Fruit fly (Drosophila melanogaster) whole organism, embryonic: ENCODE results near the gene mxt.

Experiments
- CG10209 ChIP-seq: fragments of 200-800 bp; sonication (Bioruptor generic); optimal IDR thresholded peaks from 3 replicates; lab custom pipeline; 2017; ENCODE audit warnings: missing biosample characterization, mild to moderate bottlenecking, missing genetic modification characterization, missing genetic modification reagents
- CG10543 ChIP-seq: fragments of 200-800 bp; sonication (Bioruptor generic); optimal IDR thresholded peaks from 3 replicates; lab custom pipeline; 2017; ENCODE audit warnings: missing biosample characterization, mild to moderate bottlenecking, missing genetic modification characterization, moderate library complexity
- CG13123 ChIP-seq: fragments of 200-800 bp; sonication (Bioruptor generic); optimal IDR thresholded peaks from 2 replicates; lab custom pipeline; 2016; ENCODE audit warnings: missing biosample characterization, missing genetic modification characterization
- CG14710 ChIP-seq: fragments of 200-800 bp; sonication (Bioruptor generic); optimal IDR thresholded peaks from 3 replicates; lab custom pipeline; 2019; ENCODE audit warnings: missing biosample characterization, mild to moderate bottlenecking, missing genetic modification characterization, moderate library complexity
- CG14965 ChIP-seq: fragments of 200-800 bp; sonication (Bioruptor generic); optimal IDR thresholded peaks from 2 replicates; lab custom pipeline; 2016; ENCODE audit warnings: missing biosample characterization, missing genetic modification characterization, borderline replicate concordance
- CG15601 ChIP-seq: fragments of 200-800 bp; sonication (Bioruptor generic); optimal IDR thresholded peaks from 3 replicates; lab custom pipeline; 2019; ENCODE audit warnings: missing biosample characterization, mild to moderate bottlenecking, missing genetic modification characterization, moderate library complexity
- CG17568 ChIP-seq: fragments of 200-800 bp; sonication (Bioruptor generic); optimal IDR thresholded peaks from 2 replicates; lab custom pipeline; 2018; ENCODE audit warnings: missing biosample characterization, mild to moderate bottlenecking, missing genetic modification characterization, moderate library complexity
- CG17612 ChIP-seq: fragments of 200-800 bp; sonication (Bioruptor generic); IDR thresholded peaks from 2 replicates; pipeline ENCODE4 v1.3.6; 2022; ENCODE audit warnings: missing biosample characterization, missing genetic modification characterization
- CG30020 ChIP-seq: fragments of 200-800 bp; optimal IDR thresholded peaks from 2 replicates; lab custom pipeline; 2019; ENCODE audit warnings: missing biosample characterization, mild to moderate bottlenecking, missing genetic modification characterization, moderate library complexity
- CG3847 ChIP-seq: fragments of 200-800 bp; sonication (Bioruptor generic); IDR thresholded peaks from 2 replicates; pipeline ENCODE4 v1.3.6; 2022; ENCODE audit warnings: missing biosample characterization, missing genetic modification characterization
- CG4707 ChIP-seq: fragments of 200-800 bp; sonication (Bioruptor generic); optimal IDR thresholded peaks from 2 replicates; lab custom pipeline; 2018; ENCODE audit warnings: missing biosample characterization, mild to moderate bottlenecking, missing genetic modification characterization, moderate library complexity
- CG6689 ChIP-seq: fragments of 200-800 bp; sonication (Bioruptor generic); IDR thresholded peaks from 2 replicates; pipeline ENCODE4 v1.3.6; 2022; ENCODE audit warnings: missing biosample characterization, missing genetic modification characterization
- CG6854 ChIP-seq: fragments of 200-800 bp; sonication (Bioruptor generic); optimal IDR thresholded peaks from 3 replicates; lab custom pipeline; 2017; ENCODE audit warnings: missing biosample characterization, mild to moderate bottlenecking, missing genetic modification characterization
- CG7556 ChIP-seq: fragments of 200-800 bp; sonication (Bioruptor generic); optimal IDR thresholded peaks from 2 replicates; lab custom pipeline; 2017; ENCODE audit warnings: missing biosample characterization, mild to moderate bottlenecking, missing genetic modification characterization
- CG7928 ChIP-seq: fragments of 200-800 bp; sonication (Bioruptor generic); optimal IDR thresholded peaks from 2 replicates; lab custom pipeline; 2017; ENCODE audit warnings: missing biosample characterization, mild to moderate bottlenecking, missing genetic modification characterization
- CG8388 ChIP-seq: fragments of 200-800 bp; sonication (Bioruptor generic); optimal IDR thresholded peaks from 2 replicates; lab custom pipeline; 2019; ENCODE audit warnings: missing biosample characterization, mild to moderate bottlenecking, missing genetic modification characterization, moderate library complexity
- CG8944 ChIP-seq: fragments of 200-800 bp; sonication (Bioruptor generic); optimal IDR thresholded peaks from 3 replicates; lab custom pipeline; 2016; ENCODE audit warnings: missing biosample characterization, missing genetic modification characterization
- CG9437 ChIP-seq: fragments of 200-800 bp; sonication (Bioruptor generic); optimal IDR thresholded peaks from 2 replicates; lab custom pipeline; 2018; ENCODE audit warnings: missing biosample characterization, mild to moderate bottlenecking, missing genetic modification characterization
- Dp ChIP-seq: fragments of 200-800 bp; sonication (Bioruptor generic); optimal IDR thresholded peaks from 2 replicates; lab custom pipeline; 2018; ENCODE audit warnings: missing biosample characterization, mild to moderate bottlenecking, missing genetic modification characterization, moderate library complexity
- Elba2 ChIP-seq: fragments of 200-800 bp; sonication (Bioruptor generic); optimal IDR thresholded peaks from 3 replicates; lab custom pipeline; 2016; ENCODE audit warnings: missing biosample characterization, missing genetic modification characterization
- GATAe ChIP-seq: fragments of 200-800 bp; sonication (Bioruptor generic); conservative IDR thresholded peaks from 2 replicates; pipeline ENCODE4 v1.3.6; 2022; ENCODE audit warnings: missing biosample characterization, missing genetic modification characterization
- Gsc ChIP-seq: fragments of 200-800 bp; sonication (Bioruptor generic); IDR thresholded peaks from 2 replicates; pipeline ENCODE4 v1.3.6; 2022; ENCODE audit warnings: missing biosample characterization, missing genetic modification characterization
- Hsf ChIP-seq: fragments of 200-800 bp; sonication (Bioruptor generic); optimal IDR thresholded peaks from 3 replicates; lab custom pipeline; 2016; ENCODE audit warnings: missing biosample characterization, missing genetic modification characterization
- Nf-YA ChIP-seq: fragments of 200-800 bp; sonication (Bioruptor generic); IDR thresholded peaks from 2 replicates; pipeline ENCODE4 v1.3.6; 2022; ENCODE audit warnings: missing biosample characterization, missing genetic modification characterization
- Optix ChIP-seq: fragments of 200-800 bp; sonication (Bioruptor generic); IDR thresholded peaks from 3 replicates; pipeline ENCODE4 v1.3.6; 2022; ENCODE audit warnings: missing biosample characterization, missing genetic modification characterization
- aop ChIP-seq: fragments of 200-800 bp; sonication (Bioruptor generic); IDR thresholded peaks from 2 replicates; pipeline ENCODE4 v1.3.6; 2022; ENCODE audit warnings: missing biosample characterization, missing genetic modification characterization
- ase ChIP-seq: fragments of 200-800 bp; sonication (Bioruptor generic); IDR thresholded peaks from 3 replicates; pipeline ENCODE4 v1.3.6; 2022; ENCODE audit warnings: missing biosample characterization, missing genetic modification characterization
- bab2 ChIP-seq: fragments of 200-800 bp; sonication (Bioruptor generic); optimal IDR thresholded peaks from 2 replicates; lab custom pipeline; 2016; ENCODE audit warnings: missing biosample characterization, missing genetic modification characterization
- chn ChIP-seq: fragments of 200-800 bp; sonication (Bioruptor generic); optimal IDR thresholded peaks from 2 replicates; lab custom pipeline; 2016; ENCODE audit warnings: missing biosample characterization, missing genetic modification characterization
- corto ChIP-seq: fragments of 200-800 bp; sonication (Bioruptor generic); optimal IDR thresholded peaks from 2 replicates; lab custom pipeline; 2016; ENCODE audit warnings: missing biosample characterization, mild to moderate bottlenecking, missing genetic modification characterization, moderate library complexity
- esg ChIP-seq: fragments of 200-800 bp; sonication (Bioruptor generic); conservative IDR thresholded peaks from 2 replicates; pipeline ENCODE4 v1.3.6; 2022; ENCODE audit warnings: missing biosample characterization, missing genetic modification characterization
- exex ChIP-seq: fragments of 200-800 bp; sonication (Bioruptor generic); optimal IDR thresholded peaks from 4 replicates; lab custom pipeline; 2018; ENCODE audit warnings: missing biosample characterization, mild to moderate bottlenecking, missing genetic modification characterization, moderate library complexity
- kni ChIP-seq: fragments of 200-800 bp; sonication (Bioruptor generic); optimal IDR thresholded peaks from 3 replicates; lab custom pipeline; 2017; ENCODE audit warnings: mild to moderate bottlenecking, missing biosample characterization, missing genetic modification reagents, missing genetic modification characterization
- knrl ChIP-seq: fragments of 200-800 bp; sonication (Bioruptor generic); IDR thresholded peaks from 3 replicates; pipeline ENCODE4 v1.3.6; 2022; ENCODE audit warnings: missing biosample characterization, missing genetic modification characterization; ENCODE audit not compliant: partially characterized antibody
- lmd ChIP-seq: fragments of 200-800 bp; sonication (Bioruptor generic); IDR thresholded peaks from 2 replicates; pipeline ENCODE4 v1.3.6; 2022; ENCODE audit warnings: missing biosample characterization, missing genetic modification characterization
- maf-S ChIP-seq: fragments of 200-800 bp; sonication (Bioruptor generic); optimal IDR thresholded peaks from 2 replicates; lab custom pipeline; 2016; ENCODE audit warnings: missing biosample characterization, missing genetic modification characterization
- nmo ChIP-seq: fragments of 200-800 bp; sonication (Bioruptor generic); optimal IDR thresholded peaks from 2 replicates; lab custom pipeline; 2018; ENCODE audit warnings: missing biosample characterization, mild to moderate bottlenecking, missing genetic modification characterization, moderate library complexity
- p53 ChIP-seq: fragments of 200-800 bp; sonication (Bioruptor generic); optimal IDR thresholded peaks from 2 replicates; lab custom pipeline; 2016; ENCODE audit warnings: missing biosample characterization, missing genetic modification characterization
- phol ChIP-seq: fragments of 200-800 bp; sonication (Bioruptor generic); optimal IDR thresholded peaks from 3 replicates; lab custom pipeline; 2018; ENCODE audit warnings: missing biosample characterization, mild to moderate bottlenecking, missing genetic modification characterization, moderate library complexity
- pnt ChIP-seq: fragments of 200-800 bp; sonication (Bioruptor generic); optimal IDR thresholded peaks from 3 replicates; lab custom pipeline; 2016; ENCODE audit warnings: missing biosample characterization, missing genetic modification characterization
- pros ChIP-seq: fragments of 200-800 bp; sonication (Bioruptor generic); optimal IDR thresholded peaks from 3 replicates; lab custom pipeline; 2019; ENCODE audit warnings: missing biosample characterization, mild to moderate bottlenecking, missing genetic modification characterization, moderate library complexity
- sc ChIP-seq, 3 experiments: fragments of >200 bp in 2 of 3; fragments of 200-800 bp in 1 of 3; sonication (Bioruptor generic) in 1 of 3; optimal IDR thresholded peaks; 2 replicates in 2 of 3; 3 replicates in 1 of 3; lab custom pipeline; 2017; ENCODE audit warnings: mild to moderate bottlenecking in 1 of 3, missing biosample characterization in 1 of 3, missing genetic modification characterization in 1 of 3, missing genetic modification reagents in 1 of 3
- sisA ChIP-seq: fragments of 200-800 bp; sonication (Bioruptor generic); IDR thresholded peaks from 2 replicates; pipeline ENCODE4 v1.3.6; 2022; ENCODE audit warnings: missing biosample characterization, missing genetic modification characterization
- slou ChIP-seq: fragments of 200-800 bp; sonication (Bioruptor generic); optimal IDR thresholded peaks from 3 replicates; lab custom pipeline; 2016; ENCODE audit warnings: missing biosample characterization, missing genetic modification characterization
- sob ChIP-seq: fragments of 200-800 bp; sonication (Bioruptor generic); IDR thresholded peaks from 2 replicates; pipeline ENCODE4 v1.3.6; 2022; ENCODE audit warnings: missing biosample characterization, missing genetic modification characterization
- tap ChIP-seq: fragments of 200-800 bp; optimal IDR thresholded peaks from 3 replicates; lab custom pipeline; 2019; ENCODE audit warnings: missing biosample characterization, mild to moderate bottlenecking, missing genetic modification characterization, moderate library complexity
- tgo ChIP-seq: fragments of 200-800 bp; sonication (Bioruptor generic); IDR thresholded peaks from 3 replicates; pipeline ENCODE4 v1.3.6; 2022; ENCODE audit warnings: missing biosample characterization, missing genetic modification characterization
- vvl ChIP-seq: fragments of 200-800 bp; sonication (Bioruptor generic); IDR thresholded peaks from 2 replicates; pipeline ENCODE4 v1.3.6; 2022; ENCODE audit warnings: missing biosample characterization, missing genetic modification characterization
- zen2 ChIP-seq: fragments of 200-800 bp; sonication (Bioruptor generic); IDR thresholded peaks from 3 replicates; pipeline ENCODE4 v1.3.6; 2022; ENCODE audit warnings: missing biosample characterization, missing genetic modification characterization; ENCODE audit not compliant: partially characterized antibody
- zf30C ChIP-seq: fragments of 200-800 bp; sonication (Bioruptor generic); optimal IDR thresholded peaks from 3 replicates; lab custom pipeline; 2018; ENCODE audit warnings: missing biosample characterization, mild to moderate bottlenecking, missing genetic modification characterization

The mxt gene

DNA sequence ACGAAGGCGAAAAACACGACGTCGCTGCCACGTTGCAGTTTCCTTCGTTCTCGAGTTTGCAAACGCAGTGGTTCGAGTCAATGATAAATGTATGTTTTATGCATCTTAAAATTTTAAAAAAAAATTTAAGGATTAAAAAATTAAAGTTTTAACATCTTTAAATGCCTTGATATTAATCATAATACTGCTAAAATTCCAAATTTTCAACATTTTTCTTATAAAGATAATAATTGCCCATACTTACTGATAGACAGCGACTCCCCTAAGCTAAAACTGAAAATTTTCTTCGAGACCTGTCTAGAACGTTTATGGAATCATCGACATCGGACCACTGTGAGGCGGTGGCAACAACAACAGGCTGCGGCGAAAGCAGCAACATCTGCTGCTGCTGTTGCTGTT lies 25.8 kb downstream of the mxt start (continued):
- TF ChIP-seq tgo (GFP tag; lab: Robert Waterston, UW) (peak; percentile 63), CG6854 (peak; percentile 73), zf30C (GFP tag; lab: Kevin White, UChicago) (no peak), lmd (GFP tag; lab: Robert Waterston, UW) (peak; percentile 66), aop (GFP tag; lab: Robert Waterston, UW) (no peak), tap (tag; lab: Kevin White, UChicago) (no peak), CG17568 (peak; percentile 36), CG14965 (GFP tag; lab: Kevin White, UChicago) (no peak), Hsf (GFP tag; lab: Kevin White, UChicago) (peak; percentile 44), esg (GFP tag; lab: Robert Waterston, UW) (peak; percentile 78), Nf-YA (no peak), sob (GFP tag; lab: Robert Waterston, UW) (peak; percentile 62), slou (GFP tag; lab: Kevin White, UChicago) (peak; percentile 58), ase (GFP tag; lab: Robert Waterston, UW) (0 out of 3 replicates have a peak, but pooled peaks have one; percentile 31), CG8944 (no peak), CG13123 (GFP tag; lab: Kevin White, UChicago) (no peak), CG30020 (peak; percentile 30), pnt (GFP tag; lab: Kevin White, UChicago) (no peak), corto (GFP tag; lab: Kevin White, UChicago) (peak; percentile 58), CG4707 (no peak), Optix (GFP tag; lab: Robert Waterston, UW) (peak; percentile 55; the same call in 1 of the 3 replicates), CG10209 (GFP tag; lab: Kevin White, UChicago) (peak; percentile 73), sisA (GFP tag; lab: Robert Waterston, UW) (peak; percentile 66), zen2 (no peak), vvl (peak; percentile 65), phol (tag; lab: Kevin White, UChicago) (peak; percentile 65), CG9437 (GFP tag; lab: Kevin White, UChicago) (peak; percentile 34), CG7928 (GFP tag; lab: Kevin White, UChicago) (peak; percentile 7), CG7556 (GFP tag; lab: Kevin White, UChicago) (peak; percentile 93), nmo (GFP tag; lab: Kevin White, UChicago) (peak; percentile 67), kni (GFP tag; lab: Kevin White, UChicago) (no peak), CG8388 (GFP tag; lab: Kevin White, UChicago) (no peak), pros (GFP tag; lab: Kevin White, UChicago) (no peak), Elba2 (GFP tag; lab: Kevin White, UChicago) (no peak), bab2 (peak; percentile 3), GATAe (GFP tag; lab: Robert Waterston, UW) (no peak), chn (GFP tag; lab: Kevin White, UChicago) (no peak), CG6689 (GFP tag; lab: Robert Waterston, UW) (peak; percentile 57), CG10543 (GFP tag; lab: Kevin White, UChicago) (peak; percentile 19), CG14710 (tag; lab: Kevin White, UChicago) (peak; percentile 42), sc (optimal IDR thresholded peaks at IDR 0.05; lab: Kevin White, UChicago) (no peak), sc (GFP tag; optimal IDR thresholded peaks at IDR 0.05; lab: Kevin White, UChicago) (no peak), CG15601 (tag; lab: Kevin White, UChicago) (peak; percentile 57), exex (tag; lab: Kevin White, UChicago) (peak; percentile 27), p53 (GFP tag; lab: Kevin White, UChicago) (no peak), knrl (GFP tag; lab: Robert Waterston, UW) (no peak; the same call in 2 of the 3 replicates), Dp (GFP tag; lab: Kevin White, UChicago) (no peak), CG3847 (GFP tag; lab: Robert Waterston, UW) (peak; percentile 69), Gsc (GFP tag; lab: Robert Waterston, UW) (no peak), maf-S (peak; percentile 19), CG17612 (no peak)
